Worm (Caenorhabditis elegans): ENCODE data around the gene C26E1.1.

ce11 chrV:13274615-13275014 lies 22.7 kb upstream of the C26E1.1 start:
- TF ChIP-seq elt-3 (tag; optimal IDR thresholded peaks at IDR 0.05) (no peak), nhr-76 (tag; optimal IDR thresholded peaks at IDR 0.05) (no peak), flh-1 (GFP tag; optimal IDR thresholded peaks at IDR 0.05) (no peak), unc-62 (GFP tag; optimal IDR thresholded peaks at IDR 0.05) (no peak)

All from whole organism, mixed stage, embryonic.